Worm (Caenorhabditis elegans) whole organism, young adult: ENCODE measurements around the gene Y25C1A.7.

Experiments used
- B0035.1 ChIP-seq: sonication (generic microtip); optimal IDR thresholded peaks from 2 replicates; lab custom pipeline; 2016; ENCODE audit warnings: missing genetic modification characterization, mild to moderate bottlenecking, missing compliant biosample characterization, missing genotype, missing genetic modification reagents
- B0261.1 ChIP-seq: sonication (generic microtip); optimal IDR thresholded peaks from 2 replicates; lab custom pipeline; 2016; ENCODE audit warnings: mild to moderate bottlenecking, missing genetic modification characterization, moderate library complexity, missing compliant biosample characterization
- D2030.7 ChIP-seq: fragments of 200-800 bp; sonication (Bioruptor generic); IDR thresholded peaks from 2 replicates; pipeline ENCODE4 v1.3.6; 2022; ENCODE audit warnings: missing genetic modification reagents, missing genetic modification characterization, missing compliant biosample characterization
- F10E7.11 ChIP-seq: sonication (generic microtip); optimal IDR thresholded peaks from 2 replicates; lab custom pipeline; 2017; ENCODE audit warnings: mild to moderate bottlenecking, missing genetic modification characterization, moderate library complexity, missing compliant biosample characterization
- F57C9.4 ChIP-seq: sonication (generic microtip); optimal IDR thresholded peaks from 2 replicates; lab custom pipeline; 2017; ENCODE audit warnings: mild to moderate bottlenecking, missing genetic modification characterization, missing compliant biosample characterization
- Y53G8AR.9 ChIP-seq: fragments of 200-800 bp; sonication (Bioruptor generic); conservative IDR thresholded peaks from 2 replicates; pipeline ENCODE4 v1.3.6; 2022; ENCODE audit warnings: missing genetic modification reagents, missing genetic modification characterization, missing compliant biosample characterization
- ZK185.1 ChIP-seq: sonication (generic microtip); optimal IDR thresholded peaks from 2 replicates; lab custom pipeline; 2016; ENCODE audit warnings: mild to moderate bottlenecking, missing genetic modification characterization, missing compliant biosample characterization; ENCODE audit not compliant: poor library complexity, severe bottlenecking
- ama-1 ChIP-seq, 3 experiments: fragments of 150-350 bp in 1 of 3; sonication (generic microtip) in 2 of 3; optimal IDR thresholded peaks; 2 replicates each; lab custom pipeline; 2014 to 2018; ENCODE audit warnings: missing biosample characterization in 2 of 3, missing genetic modification characterization in 2 of 3, missing genetic modification reagents in 2 of 3
- atf-7 ChIP-seq: sonication (generic microtip); optimal IDR thresholded peaks from 2 replicates; lab custom pipeline; 2017; ENCODE audit warnings: mild to moderate bottlenecking, missing genetic modification characterization, missing compliant biosample characterization
- bed-2 ChIP-seq: fragments of 200-800 bp; sonication (Bioruptor generic); IDR thresholded peaks from 2 replicates; pipeline ENCODE4 v1.3.6; 2022; ENCODE audit warnings: missing genetic modification reagents, missing genetic modification characterization, missing compliant biosample characterization
- cebp-2 ChIP-seq: fragments of 200-800 bp; sonication (Bioruptor generic); IDR thresholded peaks from 2 replicates; pipeline ENCODE4 v1.3.6; 2022; ENCODE audit warnings: missing genetic modification characterization, missing compliant biosample characterization
- ceh-91 ChIP-seq: fragments of 200-800 bp; sonication (Bioruptor generic); IDR thresholded peaks from 2 replicates; pipeline ENCODE4 v1.3.6; 2022; ENCODE audit warnings: missing genetic modification reagents, missing genetic modification characterization, missing compliant biosample characterization
- die-1 ChIP-seq: sonication (generic microtip); optimal IDR thresholded peaks from 2 replicates; lab custom pipeline; 2016; ENCODE audit warnings: missing genotype, mild to moderate bottlenecking, missing genetic modification characterization, missing compliant biosample characterization
- efl-1 ChIP-seq: fragments of 150-350 bp; optimal IDR thresholded peaks from 2 replicates; lab custom pipeline; 2014; ENCODE audit warnings: missing biosample characterization, missing genetic modification reagents, missing genetic modification characterization
- fkh-3 ChIP-seq: sonication (generic microtip); optimal IDR thresholded peaks from 2 replicates; lab custom pipeline; 2016; ENCODE audit warnings: mild to moderate bottlenecking, missing genetic modification characterization, missing compliant biosample characterization
- gei-17 ChIP-seq: fragments of 200-800 bp; sonication (Bioruptor generic); optimal IDR thresholded peaks from 2 replicates; lab custom pipeline; 2018; ENCODE audit warnings: mild to moderate bottlenecking, missing genetic modification characterization, missing compliant biosample characterization
- him-1 ChIP-seq: sonication (generic microtip); optimal IDR thresholded peaks from 2 replicates; lab custom pipeline; 2016; ENCODE audit warnings: missing genotype, missing genetic modification reagents, missing genetic modification characterization, missing compliant biosample characterization
- hmg-20 ChIP-seq: fragments of 200-800 bp; sonication (Bioruptor generic); IDR thresholded peaks from 2 replicates; pipeline ENCODE4 v1.3.6; 2022; ENCODE audit warnings: missing genetic modification reagents, missing genetic modification characterization, missing compliant biosample characterization
- hsf-1 ChIP-seq: fragments of 200-800 bp; sonication (Bioruptor generic); IDR thresholded peaks from 2 replicates; pipeline ENCODE4 v1.3.6; 2022; ENCODE audit warnings: missing genetic modification reagents, missing genetic modification characterization, missing compliant biosample characterization
- lin-35 ChIP-seq, 3 experiments: fragments of 150-350 bp in 2 of 3; sonication (generic microtip) in 1 of 3; optimal IDR thresholded peaks; 2 replicates each; lab custom pipeline; 2014 to 2018; ENCODE audit warnings: missing biosample characterization in 3 of 3, missing genetic modification characterization in 3 of 3, missing genetic modification reagents in 3 of 3
- lin-40 ChIP-seq: sonication (generic microtip); optimal IDR thresholded peaks from 2 replicates; lab custom pipeline; 2016; ENCODE audit warnings: missing genetic modification characterization, mild to moderate bottlenecking, missing compliant biosample characterization, missing genotype, missing genetic modification reagents
- lin-54 ChIP-seq: fragments of 200-800 bp; sonication (Bioruptor generic); optimal IDR thresholded peaks from 2 replicates; lab custom pipeline; 2018; ENCODE audit warnings: mild to moderate bottlenecking, missing genetic modification characterization, missing compliant biosample characterization
- lir-1 ChIP-seq: fragments of 200-800 bp; sonication (Bioruptor generic); conservative IDR thresholded peaks from 2 replicates; pipeline ENCODE4 v1.3.6; 2022; ENCODE audit warnings: missing genetic modification reagents, missing genetic modification characterization, missing compliant biosample characterization
- madf-3 ChIP-seq: fragments of 200-800 bp; sonication (Bioruptor generic); IDR thresholded peaks from 2 replicates; pipeline ENCODE4 v1.3.6; 2022; ENCODE audit warnings: missing genetic modification reagents, missing genetic modification characterization, missing compliant biosample characterization
- mes-4 ChIP-seq: sonication (generic microtip); optimal IDR thresholded peaks from 2 replicates; lab custom pipeline; 2016; ENCODE audit warnings: missing genotype, missing genetic modification characterization, missing compliant biosample characterization
- mxl-1 ChIP-seq: sonication (generic microtip); optimal IDR thresholded peaks from 2 replicates; lab custom pipeline; 2016; ENCODE audit warnings: missing genetic modification characterization, missing compliant biosample characterization
- pha-4 ChIP-seq: fragments of 150-350 bp; sonication (generic microtip); optimal IDR thresholded peaks from 2 replicates; lab custom pipeline; 2014; ENCODE audit warnings: missing biosample characterization, missing genetic modification reagents, missing genetic modification characterization
- rpc-1 ChIP-seq, 2 experiments: fragments of 150-350 bp in 1 of 2; sonication (generic microtip) in 1 of 2; optimal IDR thresholded peaks; 2 replicates each; lab custom pipeline; 2014 to 2018; ENCODE audit warnings: missing biosample characterization in 1 of 2, missing genetic modification characterization in 1 of 2, missing genetic modification reagents in 1 of 2, missing genotype in 1 of 2
- sea-2 ChIP-seq: fragments of 200-800 bp; sonication (Bioruptor generic); IDR thresholded peaks from 2 replicates; pipeline ENCODE4 v1.3.6; 2022; ENCODE audit warnings: missing genetic modification characterization, missing compliant biosample characterization
- snpc-1.1 ChIP-seq: sonication (generic microtip); optimal IDR thresholded peaks from 2 replicates; lab custom pipeline; 2017; ENCODE audit warnings: missing genetic modification characterization, mild to moderate bottlenecking, missing compliant biosample characterization, antibody characterized with exemption, moderate library complexity, missing genotype, missing genetic modification reagents; ENCODE audit not compliant: insufficient read depth
- snpc-1.3 ChIP-seq: sonication (generic microtip); optimal IDR thresholded peaks from 2 replicates; lab custom pipeline; 2017; ENCODE audit warnings: missing genetic modification characterization, mild to moderate bottlenecking, missing compliant biosample characterization, antibody characterized with exemption, moderate library complexity, missing genotype, missing genetic modification reagents; ENCODE audit not compliant: insufficient read depth
- snpc-4 ChIP-seq, 5 experiments: fragments of 150-350 bp in 1 of 5; sonication (generic microtip) in 4 of 5; optimal IDR thresholded peaks; 2 replicates each; lab custom pipeline; 2014 to 2018; ENCODE audit warnings: missing genetic modification characterization in 5 of 5, missing biosample characterization in 3 of 5, antibody characterized with exemption in 2 of 5, mild to moderate bottlenecking in 2 of 5, missing compliant biosample characterization in 2 of 5, missing genotype in 2 of 5, moderate library complexity in 2 of 5, missing genetic modification reagents in 1 of 5
- sptf-2 ChIP-seq: fragments of 200-800 bp; sonication (Bioruptor generic); optimal IDR thresholded peaks from 2 replicates; lab custom pipeline; 2018; ENCODE audit warnings: mild to moderate bottlenecking, missing genetic modification characterization, missing compliant biosample characterization
- tbp1 ChIP-seq: fragments of 200-800 bp; sonication (Bioruptor generic); optimal IDR thresholded peaks from 2 replicates; lab custom pipeline; 2018; ENCODE audit warnings: mild to moderate bottlenecking, missing genetic modification characterization, missing compliant biosample characterization
- unc-62 ChIP-seq: fragments of 150-350 bp; optimal IDR thresholded peaks from 2 replicates; lab custom pipeline; 2014; ENCODE audit warnings: missing biosample characterization, missing genetic modification reagents, missing genetic modification characterization
- xnd-1 ChIP-seq: sonication (generic microtip); optimal IDR thresholded peaks from 2 replicates; lab custom pipeline; 2016; ENCODE audit warnings: missing genotype, missing genetic modification reagents, missing genetic modification characterization, missing compliant biosample characterization
- zfh-2 ChIP-seq: fragments of 200-800 bp; sonication (Bioruptor generic); conservative IDR thresholded peaks from 2 replicates; pipeline ENCODE4 v1.3.6; 2022; ENCODE audit warnings: missing genetic modification reagents, missing genetic modification characterization, missing compliant biosample characterization
- ztf-26 ChIP-seq: sonication (generic microtip); optimal IDR thresholded peaks from 2 replicates; lab custom pipeline; 2017; ENCODE audit warnings: missing genetic modification characterization, missing compliant biosample characterization
- ztf-28 ChIP-seq: fragments of 200-800 bp; sonication (Bioruptor generic); IDR thresholded peaks from 2 replicates; pipeline ENCODE4 v1.3.6; 2022; ENCODE audit warnings: missing genetic modification reagents, missing genetic modification characterization, missing compliant biosample characterization

The Y25C1A.7 gene

DNA sequence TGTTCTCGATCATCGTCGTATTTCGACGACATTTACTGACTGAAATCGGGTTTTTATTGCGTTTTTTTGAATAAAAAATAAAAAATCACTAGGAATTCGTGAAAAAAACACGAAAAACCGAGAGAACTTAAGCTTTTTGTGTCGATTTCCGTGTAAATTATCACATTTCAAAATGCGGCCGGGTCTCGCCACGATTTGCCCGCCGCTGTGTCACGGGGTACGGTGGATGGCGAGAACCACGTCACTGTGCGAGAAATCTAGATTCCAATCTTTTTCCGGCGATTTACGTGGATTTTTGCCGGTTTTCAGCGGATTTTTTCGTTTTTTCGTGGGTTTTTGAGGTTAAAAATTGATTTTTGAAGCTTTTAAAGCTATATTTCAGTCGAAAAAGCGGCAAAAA lies 6.1 kb upstream of the Y25C1A.7 start, which contains the start of gene Y25C1A.8 (continued):
- no peak for TF ChIP-seq ama-1 (optimal IDR thresholded peaks at IDR 0.05; lab: Kevin White, UChicago)
- peak in 1 of 2 experiments; percentile 16 for TF ChIP-seq ama-1 (GFP tag; optimal IDR thresholded peaks at IDR 0.05; lab: Kevin White, UChicago)
- TF ChIP-seq fkh-3 (tag; lab: Kevin White, UChicago): no peak
- TF ChIP-seq rpc-1 (optimal IDR thresholded peaks at IDR 0.05; lab: Kevin White, UChicago): peak; percentile 24
- TF ChIP-seq rpc-1 (tag; optimal IDR thresholded peaks at IDR 0.05; lab: Kevin White, UChicago): no peak
- peak; percentile 63 for TF ChIP-seq snpc-4 (GFP tag; optimal IDR thresholded peaks at IDR 0.05; lab: Kevin White, UChicago)
- TF ChIP-seq snpc-4 (tag; optimal IDR thresholded peaks at IDR 0.05; lab: Kevin White, UChicago): peak in 3 of 4 experiments; percentile 71 to 73 (median 73)
- no peak for TF ChIP-seq hmg-20 (GFP tag; lab: Robert Waterston, UW)
- TF ChIP-seq sptf-2 (GFP tag; lab: Kevin White, UChicago): no peak
- peak; percentile 86 for TF ChIP-seq zfh-2 (GFP tag; lab: Robert Waterston, UW)
- TF ChIP-seq ztf-26 (tag; lab: Kevin White, UChicago): peak; percentile 83
- TF ChIP-seq gei-17 (GFP tag; lab: Kevin White, UChicago): peak; percentile 74
- TF ChIP-seq B0261.1: peak; percentile 36
- peak; percentile 69 for TF ChIP-seq xnd-1 (tag; lab: Kevin White, UChicago)
- TF ChIP-seq snpc-1.3 (tag; lab: Kevin White, UChicago): peak; percentile 51
- TF ChIP-seq F57C9.4: peak; percentile 67
- TF ChIP-seq ztf-28 (GFP tag; lab: Robert Waterston, UW): peak; percentile 56; the same call in 1 of the 2 replicates
- peak; percentile 71 for TF ChIP-seq tbp1 (GFP tag; lab: Kevin White, UChicago)
- TF ChIP-seq F10E7.11 (tag; lab: Kevin White, UChicago): no peak
- TF ChIP-seq Y53G8AR.9 (GFP tag; lab: Robert Waterston, UW): peak; percentile 93
- TF ChIP-seq madf-3 (GFP tag; lab: Robert Waterston, UW): no peak
- TF ChIP-seq ZK185.1 (tag; lab: Kevin White, UChicago): no peak
- no peak for TF ChIP-seq bed-2
- peak; percentile 40 for TF ChIP-seq B0035.1 (tag; lab: Kevin White, UChicago)
- no peak for TF ChIP-seq hsf-1
- TF ChIP-seq D2030.7 (GFP tag; lab: Robert Waterston, UW): peak; percentile 75; the same call in 1 of the 2 replicates
- TF ChIP-seq cebp-2 (GFP tag; lab: Robert Waterston, UW): no peak
- peak; percentile 24 for TF ChIP-seq pha-4

ce11 chrII:3070182-3070581 lies 680 bp downstream of the Y25C1A.7 start:
- no peak for TF ChIP-seq ceh-91 (GFP tag; lab: Robert Waterston, UW)
- no peak for TF ChIP-seq pha-4
- no peak for TF ChIP-seq lir-1 (GFP tag; lab: Robert Waterston, UW)
- TF ChIP-seq him-1 (tag; lab: Kevin White, UChicago): no peak
- TF ChIP-seq lin-54 (GFP tag; lab: Kevin White, UChicago): no peak
- TF ChIP-seq die-1: no peak
- TF ChIP-seq atf-7: no peak
- no peak for TF ChIP-seq unc-62 (GFP tag; lab: Kevin White, UChicago)
- no peak for TF ChIP-seq mxl-1
- TF ChIP-seq snpc-1.1: no peak
- TF ChIP-seq ZK185.1 (tag; lab: Kevin White, UChicago): no peak
- no peak for TF ChIP-seq sea-2 (GFP tag; lab: Robert Waterston, UW)
- TF ChIP-seq lin-40 (tag; lab: Kevin White, UChicago): no peak
- TF ChIP-seq lin-35 (GFP tag; optimal IDR thresholded peaks at IDR 0.05; lab: Kevin White, UChicago): no peak
- no peak for TF ChIP-seq mes-4 (tag; lab: Kevin White, UChicago)
- TF ChIP-seq efl-1 (GFP tag; lab: Kevin White, UChicago): no peak
- no peak for TF ChIP-seq cebp-2 (GFP tag; lab: Robert Waterston, UW)
